Fruit fly (Drosophila melanogaster) whole organism, embryonic: ENCODE measurements around the gene CG7362.

ENCODE experiments used
- Antp ChIP-seq: fragments of 200-800 bp; sonication (Bioruptor generic); optimal IDR thresholded peaks from 3 replicates; lab custom pipeline; 2016; ENCODE audit warnings: missing biosample characterization, missing genetic modification characterization
- CG12071 ChIP-seq: fragments of 200-800 bp; sonication (Bioruptor generic); optimal IDR thresholded peaks from 3 replicates; lab custom pipeline; 2018; ENCODE audit warnings: missing biosample characterization, mild to moderate bottlenecking, missing genetic modification characterization
- CG12219 ChIP-seq: fragments of 200-800 bp; sonication (Bioruptor generic); optimal IDR thresholded peaks from 3 replicates; lab custom pipeline; 2018; ENCODE audit warnings: missing biosample characterization, mild to moderate bottlenecking, missing genetic modification characterization
- CG12236 ChIP-seq: fragments of 200-800 bp; sonication (Bioruptor generic); optimal IDR thresholded peaks from 2 replicates; lab custom pipeline; 2016; ENCODE audit warnings: missing biosample characterization, missing genetic modification characterization
- CG12942 ChIP-seq: fragments of 200-800 bp; sonication (Bioruptor generic); optimal IDR thresholded peaks from 3 replicates; lab custom pipeline; 2016; ENCODE audit warnings: missing biosample characterization, missing genetic modification characterization
- CG13894 ChIP-seq: fragments of 200-800 bp; sonication (Bioruptor generic); optimal IDR thresholded peaks from 3 replicates; lab custom pipeline; 2018; ENCODE audit warnings: missing biosample characterization, mild to moderate bottlenecking, missing genetic modification characterization, moderate library complexity
- CG14710 ChIP-seq: fragments of 200-800 bp; sonication (Bioruptor generic); optimal IDR thresholded peaks from 3 replicates; lab custom pipeline; 2019; ENCODE audit warnings: missing biosample characterization, mild to moderate bottlenecking, missing genetic modification characterization, moderate library complexity
- CG1602 ChIP-seq: fragments of 200-800 bp; sonication (Bioruptor generic); optimal IDR thresholded peaks from 3 replicates; lab custom pipeline; 2016; ENCODE audit warnings: missing biosample characterization, missing genetic modification characterization
- CG17186 ChIP-seq: fragments of 200-800 bp; sonication (Bioruptor generic); optimal IDR thresholded peaks from 3 replicates; lab custom pipeline; 2017; ENCODE audit warnings: missing biosample characterization, missing genetic modification reagents, missing genetic modification characterization
- CG32767 ChIP-seq: fragments of 200-800 bp; sonication (Bioruptor generic); IDR thresholded peaks from 2 replicates; pipeline ENCODE4 v1.3.6; 2022; ENCODE audit warnings: missing biosample characterization, missing genetic modification characterization
- CG33213 ChIP-seq: fragments of 200-800 bp; sonication (Bioruptor generic); optimal IDR thresholded peaks from 3 replicates; lab custom pipeline; 2016; ENCODE audit warnings: missing biosample characterization, missing genetic modification characterization
- CG3847 ChIP-seq: fragments of 200-800 bp; sonication (Bioruptor generic); IDR thresholded peaks from 2 replicates; pipeline ENCODE4 v1.3.6; 2022; ENCODE audit warnings: missing biosample characterization, missing genetic modification characterization
- CG5953 ChIP-seq: fragments of 200-800 bp; sonication (Bioruptor generic); IDR thresholded peaks from 2 replicates; pipeline ENCODE4 v1.3.6; 2022; ENCODE audit warnings: missing biosample characterization, missing genetic modification characterization
- CG6654 ChIP-seq: fragments of 200-800 bp; sonication (Bioruptor generic); optimal IDR thresholded peaks from 2 replicates; lab custom pipeline; 2017; ENCODE audit warnings: missing biosample characterization, mild to moderate bottlenecking, missing genetic modification characterization
- CG7271 ChIP-seq: fragments of 200-800 bp; sonication (Bioruptor generic); optimal IDR thresholded peaks from 2 replicates; lab custom pipeline; 2018; ENCODE audit warnings: missing biosample characterization, mild to moderate bottlenecking, missing genetic modification characterization, moderate library complexity
- CG7928 ChIP-seq: fragments of 200-800 bp; sonication (Bioruptor generic); optimal IDR thresholded peaks from 2 replicates; lab custom pipeline; 2017; ENCODE audit warnings: missing biosample characterization, mild to moderate bottlenecking, missing genetic modification characterization
- CG7987 ChIP-seq: fragments of 200-800 bp; sonication (Bioruptor generic); optimal IDR thresholded peaks from 2 replicates; lab custom pipeline; 2018; ENCODE audit warnings: missing biosample characterization, mild to moderate bottlenecking, missing genetic modification characterization, moderate library complexity
- CG8359 ChIP-seq: fragments of 200-800 bp; sonication (Bioruptor generic); optimal IDR thresholded peaks from 2 replicates; lab custom pipeline; 2017; ENCODE audit warnings: missing biosample characterization, mild to moderate bottlenecking, missing genetic modification characterization, borderline replicate concordance
- CG9932 ChIP-seq: fragments of 200-800 bp; sonication (Bioruptor generic); IDR thresholded peaks from 2 replicates; pipeline ENCODE4 v1.3.6; 2022; ENCODE audit warnings: missing biosample characterization, missing genetic modification characterization
- Camta ChIP-seq: fragments of 200-800 bp; sonication (Bioruptor generic); optimal IDR thresholded peaks from 2 replicates; lab custom pipeline; 2016; ENCODE audit warnings: missing biosample characterization, missing genetic modification characterization
- Dfd ChIP-seq, 2 experiments: fragments of >200 bp; optimal IDR thresholded peaks; 2 replicates each; lab custom pipeline; 2017; ENCODE audit warnings: missing biosample characterization in 2 of 2, missing genetic modification characterization in 2 of 2
- Doc2 ChIP-seq: fragments of 200-800 bp; sonication (Bioruptor generic); IDR thresholded peaks from 2 replicates; pipeline ENCODE4 v1.3.6; 2022; ENCODE audit warnings: missing biosample characterization, missing genetic modification characterization
- GATAe ChIP-seq: fragments of 200-800 bp; sonication (Bioruptor generic); conservative IDR thresholded peaks from 2 replicates; pipeline ENCODE4 v1.3.6; 2022; ENCODE audit warnings: missing biosample characterization, missing genetic modification characterization
- HLH3B ChIP-seq: fragments of 200-800 bp; sonication (Bioruptor generic); IDR thresholded peaks from 2 replicates; pipeline ENCODE4 v1.3.6; 2022; ENCODE audit warnings: missing biosample characterization, missing genetic modification characterization
- Kr ChIP-seq: fragments of 200-800 bp; sonication (Bioruptor generic); optimal IDR thresholded peaks from 2 replicates; lab custom pipeline; 2017; ENCODE audit warnings: missing biosample characterization, mild to moderate bottlenecking, missing genetic modification characterization
- Mad ChIP-seq: fragments of 200-800 bp; sonication (Bioruptor generic); optimal IDR thresholded peaks from 2 replicates; lab custom pipeline; 2016; ENCODE audit warnings: missing biosample characterization, missing genetic modification characterization
- NC2β ChIP-seq: fragments of 200-800 bp; sonication (Bioruptor generic); optimal IDR thresholded peaks from 2 replicates; lab custom pipeline; 2016; ENCODE audit warnings: missing biosample characterization, missing genetic modification characterization
- Nf-YA ChIP-seq: fragments of 200-800 bp; sonication (Bioruptor generic); IDR thresholded peaks from 2 replicates; pipeline ENCODE4 v1.3.6; 2022; ENCODE audit warnings: missing biosample characterization, missing genetic modification characterization
- Poxn ChIP-seq: fragments of 200-800 bp; sonication (Bioruptor generic); IDR thresholded peaks from 2 replicates; pipeline ENCODE4 v1.3.6; 2022; ENCODE audit warnings: missing biosample characterization, missing genetic modification characterization
- Scr ChIP-seq: fragments of 200-800 bp; sonication (Bioruptor generic); IDR thresholded peaks from 2 replicates; pipeline ENCODE4 v1.3.6; 2022; ENCODE audit warnings: missing biosample characterization, missing genetic modification characterization; ENCODE audit not compliant: partially characterized antibody
- YL-1 ChIP-seq: fragments of 200-800 bp; sonication (Bioruptor generic); optimal IDR thresholded peaks from 3 replicates; lab custom pipeline; 2017; ENCODE audit warnings: missing biosample characterization, mild to moderate bottlenecking, missing genetic modification characterization
- ash1 ChIP-seq: fragments of 200-800 bp; sonication (Bioruptor generic); optimal IDR thresholded peaks from 2 replicates; lab custom pipeline; 2018; ENCODE audit warnings: missing biosample characterization, mild to moderate bottlenecking, missing genetic modification characterization
- bbx ChIP-seq: fragments of 200-800 bp; sonication (Bioruptor generic); IDR thresholded peaks from 2 replicates; pipeline ENCODE4 v1.3.6; 2022; ENCODE audit warnings: missing biosample characterization, missing genetic modification characterization; ENCODE audit not compliant: partially characterized antibody
- corto ChIP-seq: fragments of 200-800 bp; sonication (Bioruptor generic); optimal IDR thresholded peaks from 2 replicates; lab custom pipeline; 2016; ENCODE audit warnings: missing biosample characterization, mild to moderate bottlenecking, missing genetic modification characterization, moderate library complexity
- crp ChIP-seq, 2 experiments: fragments of 200-800 bp; sonication (Bioruptor generic); optimal IDR thresholded peaks; 2 replicates in 1 of 2; 3 replicates in 1 of 2; lab custom pipeline; 2017; ENCODE audit warnings: missing biosample characterization in 2 of 2, missing genetic modification characterization in 2 of 2, mild to moderate bottlenecking in 1 of 2, moderate library complexity in 1 of 2
- eyg ChIP-seq: fragments of 200-800 bp; sonication (Bioruptor generic); optimal IDR thresholded peaks from 3 replicates; lab custom pipeline; 2016; ENCODE audit warnings: missing biosample characterization, missing genetic modification characterization
- gce ChIP-seq: fragments of 200-800 bp; sonication (Bioruptor generic); IDR thresholded peaks from 3 replicates; pipeline ENCODE4 v1.3.6; 2022; ENCODE audit warnings: missing biosample characterization, missing genetic modification characterization
- gfzf ChIP-seq: fragments of 200-800 bp; sonication (Bioruptor generic); optimal IDR thresholded peaks from 2 replicates; lab custom pipeline; 2016; ENCODE audit warnings: missing biosample characterization, mild to moderate bottlenecking, missing genetic modification characterization, moderate library complexity
- gro ChIP-seq: fragments of 200-800 bp; sonication (Bioruptor generic); optimal IDR thresholded peaks from 2 replicates; lab custom pipeline; 2016; ENCODE audit warnings: missing biosample characterization, missing genetic modification characterization
- h ChIP-seq: fragments of >200 bp; optimal IDR thresholded peaks from 2 replicates; lab custom pipeline; 2017
- hb ChIP-seq: fragments of 200-800 bp; sonication (Bioruptor generic); IDR thresholded peaks from 3 replicates; pipeline ENCODE4 v1.3.6; 2022; ENCODE audit warnings: missing biosample characterization, missing genetic modification characterization; ENCODE audit not compliant: partially characterized antibody
- her ChIP-seq: fragments of 200-800 bp; sonication (Bioruptor generic); optimal IDR thresholded peaks from 2 replicates; lab custom pipeline; 2016; ENCODE audit warnings: missing biosample characterization, missing genetic modification characterization
- lbe ChIP-seq: fragments of 200-800 bp; sonication (Bioruptor generic); optimal IDR thresholded peaks from 2 replicates; lab custom pipeline; 2016; ENCODE audit warnings: missing biosample characterization, mild to moderate bottlenecking, missing genetic modification characterization
- odd ChIP-seq: fragments of 200-800 bp; sonication (Bioruptor generic); optimal IDR thresholded peaks from 2 replicates; lab custom pipeline; 2017; ENCODE audit warnings: missing biosample characterization, mild to moderate bottlenecking, missing genetic modification characterization
- pb ChIP-seq: fragments of 200-800 bp; sonication (Bioruptor generic); optimal IDR thresholded peaks from 3 replicates; lab custom pipeline; 2016; ENCODE audit warnings: missing biosample characterization, missing genetic modification characterization
- pros ChIP-seq: fragments of 200-800 bp; sonication (Bioruptor generic); optimal IDR thresholded peaks from 3 replicates; lab custom pipeline; 2019; ENCODE audit warnings: missing biosample characterization, mild to moderate bottlenecking, missing genetic modification characterization, moderate library complexity
- row ChIP-seq: fragments of 200-800 bp; sonication (Bioruptor generic); IDR thresholded peaks from 3 replicates; pipeline ENCODE4 v1.3.6; 2022; ENCODE audit warnings: missing biosample characterization, missing genetic modification characterization
- sr ChIP-seq: fragments of 200-800 bp; sonication (Bioruptor generic); IDR thresholded peaks from 3 replicates; pipeline ENCODE4 v1.3.6; 2022; ENCODE audit warnings: missing biosample characterization, missing genetic modification characterization
- stwl ChIP-seq: fragments of 200-800 bp; sonication (Bioruptor generic); optimal IDR thresholded peaks from 3 replicates; lab custom pipeline; 2018; ENCODE audit warnings: missing biosample characterization, mild to moderate bottlenecking, missing genetic modification characterization, moderate library complexity
- tio ChIP-seq: fragments of 200-800 bp; sonication (Bioruptor generic); optimal IDR thresholded peaks from 2 replicates; lab custom pipeline; 2017; ENCODE audit warnings: missing biosample characterization, missing genetic modification characterization, inconsistent platforms
- wek ChIP-seq: fragments of 200-800 bp; sonication (Bioruptor generic); optimal IDR thresholded peaks from 3 replicates; lab custom pipeline; 2018; ENCODE audit warnings: missing biosample characterization, mild to moderate bottlenecking, missing genetic modification characterization, moderate library complexity

CG7362 gene

DNA sequence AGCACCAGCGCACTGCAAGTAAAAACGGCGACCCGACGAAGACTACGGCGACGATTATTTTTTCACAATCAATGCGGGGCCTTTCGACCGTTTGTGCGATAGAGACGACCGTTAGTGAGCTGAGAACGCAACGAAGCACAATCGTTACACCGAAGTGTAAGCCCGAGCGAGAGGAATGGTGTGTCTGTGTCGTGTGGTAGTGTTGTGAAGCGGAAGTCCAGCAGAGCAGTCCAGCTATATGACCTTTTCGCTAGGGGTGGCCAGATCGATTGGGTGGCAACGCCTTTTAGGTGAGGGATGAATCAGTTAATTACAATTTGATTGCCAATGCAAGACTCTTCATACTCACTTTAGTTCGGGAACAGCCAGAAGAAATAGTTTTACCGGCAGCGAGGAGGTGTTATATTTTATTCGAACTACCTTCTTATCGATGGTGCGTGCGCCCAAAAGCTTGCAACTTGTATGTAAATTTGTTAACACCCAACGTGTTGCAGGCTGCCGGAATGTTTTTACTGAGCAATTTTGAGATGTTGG lies 13.5 kb downstream of the CG7362 start (continued):
- TF ChIP-seq stwl (tag; lab: Kevin White, UChicago) (peak; percentile 96), hb (GFP tag; lab: Robert Waterston, UW) (no peak), tio (GFP tag; lab: Kevin White, UChicago) (no peak), crp (GFP tag; optimal IDR thresholded peaks at IDR 0.05; lab: Kevin White, UChicago) (peak in 1 of 2 experiments; percentile 30), pros (GFP tag; lab: Kevin White, UChicago) (peak; percentile 43), CG3847 (GFP tag; lab: Robert Waterston, UW) (peak; percentile 91), CG32767 (GFP tag; lab: Robert Waterston, UW) (no peak), Doc2 (GFP tag; lab: Robert Waterston, UW) (no peak), sr (GFP tag; lab: Robert Waterston, UW) (peak; percentile 36; the same call in 1 of the 3 replicates), Kr (no peak), NC2β (GFP tag; lab: Kevin White, UChicago) (peak; percentile 44), CG8359 (GFP tag; lab: Kevin White, UChicago) (no peak), Scr (GFP tag; lab: Robert Waterston, UW) (no peak), eyg (GFP tag; lab: Kevin White, UChicago) (peak; percentile 54), CG17186 (GFP tag; lab: Kevin White, UChicago) (peak; percentile 49), CG5953 (no peak), gfzf (no peak), CG9932 (GFP tag; lab: Robert Waterston, UW) (peak; percentile 87), CG12236 (GFP tag; lab: Kevin White, UChicago) (no peak), CG33213 (peak; percentile 63), CG12219 (GFP tag; lab: Kevin White, UChicago) (peak; percentile 20), bbx (GFP tag; lab: Robert Waterston, UW) (peak; percentile 39), CG7271 (tag; lab: Kevin White, UChicago) (no peak), Camta (peak; percentile 24), CG1602 (GFP tag; lab: Kevin White, UChicago) (peak; percentile 18), Antp (GFP tag; lab: Kevin White, UChicago) (peak; percentile 90), corto (GFP tag; lab: Kevin White, UChicago) (no peak), her (GFP tag; lab: Kevin White, UChicago) (peak; percentile 65), Poxn (GFP tag; lab: Robert Waterston, UW) (no peak), h (no peak), odd (GFP tag; lab: Kevin White, UChicago) (peak; percentile 27), CG13894 (tag; lab: Kevin White, UChicago) (peak; percentile 84), gce (no peak; the same call in 2 of the 3 replicates), GATAe (GFP tag; lab: Robert Waterston, UW) (no peak; the same call in 1 of the 2 replicates), CG7928 (peak; percentile 43), lbe (GFP tag; lab: Kevin White, UChicago) (peak; percentile 50), HLH3B (peak; percentile 34; the same call in 1 of the 2 replicates), row (peak; percentile 55), wek (GFP tag; lab: Kevin White, UChicago) (peak; percentile 60), CG7987 (GFP tag; lab: Kevin White, UChicago) (peak; percentile 46), Dfd (GFP tag; optimal IDR thresholded peaks at IDR 0.05; lab: Kevin White, UChicago) (no peak), pb (GFP tag; lab: Kevin White, UChicago) (peak; percentile 81), CG6654 (peak; percentile 21), CG12942 (peak; percentile 54), CG12071 (GFP tag; lab: Kevin White, UChicago) (peak; percentile 43), gro (GFP tag; lab: Kevin White, UChicago) (peak; percentile 77), YL-1 (peak; percentile 80), ash1 (GFP tag; lab: Kevin White, UChicago) (peak; percentile 80), CG14710 (tag; lab: Kevin White, UChicago) (no peak), Mad (GFP tag; lab: Kevin White, UChicago) (peak; percentile 42), Nf-YA (GFP tag; lab: Robert Waterston, UW) (no peak)
